Worm (Caenorhabditis elegans) whole organism, L4 larva: ENCODE data around the gene D1086.11.
A peak's percentile ranks its signal among the peaks of the same experiment; 100 is the strongest.

Experiments used
- F44E2.7 ChIP-seq: fragments of 200-800 bp; sonication (Bioruptor generic); IDR thresholded peaks from 2 replicates; pipeline ENCODE4 v2.1.2; 2022; ENCODE audit warnings: missing genetic modification characterization, missing compliant biosample characterization
- F49E8.2 ChIP-seq: sonication (generic microtip); optimal IDR thresholded peaks from 2 replicates; lab custom pipeline; 2016; ENCODE audit warnings: missing compliant biosample characterization, mild to moderate bottlenecking, missing genetic modification characterization, borderline replicate concordance
- T26A8.4 ChIP-seq: fragments of 200-800 bp; sonication (Bioruptor generic); IDR thresholded peaks from 2 replicates; pipeline ENCODE4 v1.3.6; 2022; ENCODE audit warnings: missing genetic modification characterization, missing compliant biosample characterization
- Y48G9A.11 ChIP-seq: fragments of 200-800 bp; sonication (Bioruptor generic); IDR thresholded peaks from 2 replicates; pipeline ENCODE4 v1.3.6; 2022; ENCODE audit warnings: missing genetic modification reagents, missing genetic modification characterization, missing compliant biosample characterization
- aha-1 ChIP-seq: fragments of 150-350 bp; peaks from one replicate; lab custom pipeline; 2014; ENCODE audit warnings: missing biosample characterization, missing genetic modification characterization
- aly-2 ChIP-seq: sonication (generic microtip); optimal IDR thresholded peaks from 2 replicates; lab custom pipeline; 2018; ENCODE audit warnings: missing biosample characterization, missing genetic modification characterization
- arid-1 ChIP-seq: fragments of 200-800 bp; sonication (Bioruptor generic); conservative IDR thresholded peaks from 2 replicates; pipeline ENCODE4 v1.3.6; 2022; ENCODE audit warnings: missing genetic modification reagents, missing genetic modification characterization, missing compliant biosample characterization
- attf-4 ChIP-seq: sonication (generic microtip); optimal IDR thresholded peaks from 3 replicates; lab custom pipeline; 2017; ENCODE audit warnings: missing biosample characterization, missing genetic modification characterization
- ceh-32 ChIP-seq: sonication (generic microtip); optimal IDR thresholded peaks from 2 replicates; lab custom pipeline; 2016; ENCODE audit warnings: mild to moderate bottlenecking, missing genetic modification characterization, missing compliant biosample characterization; ENCODE audit not compliant: poor library complexity
- ceh-44 ChIP-seq: fragments of 200-800 bp; sonication (Bioruptor generic); IDR thresholded peaks from 2 replicates; pipeline ENCODE4 v1.3.6; 2022; ENCODE audit warnings: missing genetic modification reagents, missing genetic modification characterization, missing compliant biosample characterization
- ces-1 ChIP-seq: fragments of 150-350 bp; sonication (generic microtip); optimal IDR thresholded peaks from 4 replicates; lab custom pipeline; 2014; ENCODE audit warnings: missing biosample characterization, missing genetic modification reagents, missing genetic modification characterization
- daf-8 ChIP-seq: fragments of 200-800 bp; sonication (Bioruptor generic); IDR thresholded peaks from 2 replicates; pipeline ENCODE4 v1.3.6; 2022; ENCODE audit warnings: missing genetic modification characterization, missing compliant biosample characterization
- dmd-9 ChIP-seq: fragments of 200-800 bp; sonication (Bioruptor generic); IDR thresholded peaks from 2 replicates; pipeline ENCODE4 v1.3.6; 2022; ENCODE audit warnings: missing genetic modification reagents, missing genetic modification characterization, missing compliant biosample characterization
- dpl-1 ChIP-seq: fragments of 150-350 bp; optimal IDR thresholded peaks from 2 replicates; lab custom pipeline; 2014; ENCODE audit warnings: missing biosample characterization, missing genetic modification reagents, missing genetic modification characterization
- dve-1 ChIP-seq: sonication (generic microtip); optimal IDR thresholded peaks from 2 replicates; lab custom pipeline; 2017; ENCODE audit warnings: antibody characterized with exemption, mild to moderate bottlenecking, missing genetic modification characterization, missing compliant biosample characterization; ENCODE audit not compliant: insufficient read depth
- fkh-10 ChIP-seq: fragments of 150-350 bp; optimal IDR thresholded peaks from 2 replicates; lab custom pipeline; 2014; ENCODE audit warnings: missing biosample characterization, missing genetic modification reagents, missing genetic modification characterization
- gei-8 ChIP-seq: fragments of 200-800 bp; sonication (Bioruptor generic); optimal IDR thresholded peaks from 2 replicates; lab custom pipeline; 2018; ENCODE audit warnings: mild to moderate bottlenecking, missing genetic modification characterization, missing compliant biosample characterization
- hif-1 ChIP-seq, 2 experiments: sonication (generic microtip); optimal IDR thresholded peaks; 2 replicates each; lab custom pipeline; 2016 to 2017; ENCODE audit warnings: missing compliant biosample characterization in 2 of 2, missing genetic modification characterization in 2 of 2, missing genetic modification reagents in 2 of 2, missing genotype in 2 of 2, mild to moderate bottlenecking in 1 of 2
- hlh-11 ChIP-seq: fragments of 200-800 bp; sonication (Bioruptor generic); optimal IDR thresholded peaks from 2 replicates; lab custom pipeline; 2018; ENCODE audit warnings: mild to moderate bottlenecking, missing genetic modification characterization, missing compliant biosample characterization
- hlh-30 ChIP-seq: sonication (generic microtip); optimal IDR thresholded peaks from 2 replicates; lab custom pipeline; 2017; ENCODE audit warnings: antibody characterized with exemption, mild to moderate bottlenecking, missing genetic modification characterization, missing compliant biosample characterization; ENCODE audit not compliant: insufficient read depth
- lim-7 ChIP-seq: fragments of 200-800 bp; sonication (Bioruptor generic); IDR thresholded peaks from 2 replicates; pipeline ENCODE4 v1.3.6; 2022; ENCODE audit warnings: missing genetic modification characterization, missing compliant biosample characterization
- lin-13 ChIP-seq: fragments of 150-350 bp; optimal IDR thresholded peaks from 2 replicates; lab custom pipeline; 2014; ENCODE audit warnings: missing biosample characterization, missing genetic modification reagents, missing genetic modification characterization
- lin-15B ChIP-seq: fragments of 150-350 bp; sonication (generic microtip); optimal IDR thresholded peaks from 3 replicates; lab custom pipeline; 2014; ENCODE audit warnings: missing biosample characterization, missing genetic modification characterization
- lin-29 ChIP-seq: fragments of 200-800 bp; sonication (Bioruptor generic); IDR thresholded peaks from 2 replicates; pipeline ENCODE4 v1.3.6; 2022; ENCODE audit warnings: missing genetic modification reagents, missing genetic modification characterization, missing compliant biosample characterization
- lin-39 ChIP-seq: fragments of 150-350 bp; optimal IDR thresholded peaks from 2 replicates; lab custom pipeline; 2014; ENCODE audit warnings: missing biosample characterization, missing genetic modification reagents, missing genetic modification characterization
- lir-3 ChIP-seq: sonication (generic microtip); optimal IDR thresholded peaks from 2 replicates; lab custom pipeline; 2016; ENCODE audit warnings: mild to moderate bottlenecking, missing genetic modification characterization, missing compliant biosample characterization
- madf-5 ChIP-seq, 2 experiments: fragments of 200-800 bp; sonication (Bioruptor generic); IDR thresholded peaks; 2 replicates each; pipeline ENCODE4 v1.3.6; 2022; ENCODE audit warnings: missing compliant biosample characterization in 2 of 2, missing genetic modification characterization in 2 of 2
- mdl-1 ChIP-seq, 2 experiments: fragments of 150-350 bp in 1 of 2; sonication (generic microtip) in 1 of 2; optimal IDR thresholded peaks; 2 replicates each; lab custom pipeline; 2014 to 2017; ENCODE audit warnings: missing biosample characterization in 2 of 2, missing genetic modification characterization in 2 of 2
- mdt-29 ChIP-seq: fragments of 200-800 bp; sonication (Bioruptor generic); IDR thresholded peaks from 2 replicates; pipeline ENCODE4 v1.3.6; 2022; ENCODE audit warnings: missing genetic modification reagents, missing genetic modification characterization, missing compliant biosample characterization
- mep-1 ChIP-seq: fragments of 150-350 bp; sonication (generic microtip); optimal IDR thresholded peaks from 3 replicates; lab custom pipeline; 2014; ENCODE audit warnings: missing biosample characterization, missing genetic modification characterization
- nhr-102 ChIP-seq: sonication (generic microtip); optimal IDR thresholded peaks from 2 replicates; lab custom pipeline; 2016; ENCODE audit warnings: mild to moderate bottlenecking, missing genetic modification characterization, moderate library complexity, missing compliant biosample characterization
- nhr-11 ChIP-seq: fragments of 150-350 bp; optimal IDR thresholded peaks from 2 replicates; lab custom pipeline; 2014; ENCODE audit warnings: missing biosample characterization, missing genetic modification characterization
- nhr-237 ChIP-seq: sonication (generic microtip); optimal IDR thresholded peaks from 2 replicates; lab custom pipeline; 2017; ENCODE audit warnings: missing biosample characterization, missing genetic modification characterization
- nhr-25 ChIP-seq: sonication (generic microtip); optimal IDR thresholded peaks from 2 replicates; lab custom pipeline; 2017; ENCODE audit warnings: missing genetic modification characterization, mild to moderate bottlenecking, missing compliant biosample characterization, antibody characterized with exemption, moderate library complexity, borderline replicate concordance; ENCODE audit not compliant: insufficient read depth
- nhr-41 ChIP-seq: fragments of 200-800 bp; sonication (Bioruptor generic); IDR thresholded peaks from 2 replicates; pipeline ENCODE4 v1.3.6; 2022; ENCODE audit warnings: missing genetic modification reagents, missing genetic modification characterization, missing compliant biosample characterization
- nhr-48 ChIP-seq: sonication (generic microtip); optimal IDR thresholded peaks from 2 replicates; lab custom pipeline; 2016; ENCODE audit warnings: mild to moderate bottlenecking, missing genetic modification characterization, missing compliant biosample characterization
- nhr-6 ChIP-seq: fragments of 150-350 bp; optimal IDR thresholded peaks from 2 replicates; lab custom pipeline; 2014; ENCODE audit warnings: missing biosample characterization, missing genetic modification characterization
- pha-4 ChIP-seq, 2 experiments: fragments of 150-350 bp in 1 of 2; fragments of 200-800 bp in 1 of 2; sonication (Bioruptor generic) in 1 of 2; IDR thresholded peaks in 1 of 2; optimal IDR thresholded peaks in 1 of 2; 2 replicates each; pipeline versions ENCODE4 v1.3.6 to Lab custom; 2014 to 2022; ENCODE audit warnings: missing genetic modification characterization in 2 of 2, missing genetic modification reagents in 2 of 2, missing biosample characterization in 1 of 2, missing compliant biosample characterization in 1 of 2
- pqm-1 ChIP-seq: sonication (generic microtip); optimal IDR thresholded peaks from 2 replicates; lab custom pipeline; 2017; ENCODE audit warnings: missing biosample characterization, missing genetic modification characterization
- rbr-2 ChIP-seq: sonication (generic microtip); optimal IDR thresholded peaks from 2 replicates; lab custom pipeline; 2016; ENCODE audit warnings: missing genotype, missing genetic modification characterization, missing compliant biosample characterization
- saeg-2 ChIP-seq: fragments of 200-800 bp; sonication (Bioruptor generic); IDR thresholded peaks from 2 replicates; pipeline ENCODE4 v1.3.6; 2022; ENCODE audit warnings: missing genetic modification reagents, missing genetic modification characterization, missing compliant biosample characterization
- set-16 ChIP-seq: fragments of 200-800 bp; sonication (Bioruptor generic); IDR thresholded peaks from 2 replicates; pipeline ENCODE4 v1.3.6; 2022; ENCODE audit warnings: missing genetic modification reagents, missing genetic modification characterization, missing compliant biosample characterization
- snpc-1.2 ChIP-seq: fragments of 200-800 bp; sonication (Bioruptor generic); IDR thresholded peaks from 2 replicates; pipeline ENCODE4 v1.3.6; 2022; ENCODE audit warnings: missing genetic modification reagents, missing genetic modification characterization, missing compliant biosample characterization
- snpc-4 ChIP-seq: fragments of 150-350 bp; optimal IDR thresholded peaks from 2 replicates; lab custom pipeline; 2014; ENCODE audit warnings: missing biosample characterization, missing genetic modification characterization
- tag-97 ChIP-seq: fragments of 200-800 bp; sonication (Bioruptor generic); IDR thresholded peaks from 2 replicates; pipeline ENCODE4 v1.3.6; 2022; ENCODE audit warnings: missing genetic modification characterization, missing compliant biosample characterization
- unc-130 ChIP-seq: sonication (generic microtip); optimal IDR thresholded peaks from 2 replicates; lab custom pipeline; 2016; ENCODE audit warnings: missing genetic modification reagents, missing genetic modification characterization, missing compliant biosample characterization
- unc-39 ChIP-seq: sonication (generic microtip); optimal IDR thresholded peaks from 2 replicates; lab custom pipeline; 2017; ENCODE audit warnings: missing biosample characterization, missing genetic modification characterization
- unc-62 ChIP-seq, 3 experiments: fragments of 150-350 bp in 1 of 3; sonication (generic microtip); optimal IDR thresholded peaks in 2 of 3; peaks in 1 of 3; 1 replicate in 1 of 3; 2 replicates in 2 of 3; lab custom pipeline; 2014 to 2017; ENCODE audit warnings: missing biosample characterization in 3 of 3, missing genetic modification characterization in 3 of 3, missing genetic modification reagents in 3 of 3, missing genotype in 1 of 3
- zip-11 ChIP-seq: fragments of 200-800 bp; sonication (Bioruptor generic); IDR thresholded peaks from 2 replicates; pipeline ENCODE4 v1.3.6; 2022; ENCODE audit warnings: missing genetic modification characterization, missing compliant biosample characterization
- ztf-11 ChIP-seq: fragments of 150-350 bp; optimal IDR thresholded peaks from 2 replicates; lab custom pipeline; 2014; ENCODE audit warnings: missing biosample characterization, missing genetic modification characterization

D1086.11 gene

DNA sequence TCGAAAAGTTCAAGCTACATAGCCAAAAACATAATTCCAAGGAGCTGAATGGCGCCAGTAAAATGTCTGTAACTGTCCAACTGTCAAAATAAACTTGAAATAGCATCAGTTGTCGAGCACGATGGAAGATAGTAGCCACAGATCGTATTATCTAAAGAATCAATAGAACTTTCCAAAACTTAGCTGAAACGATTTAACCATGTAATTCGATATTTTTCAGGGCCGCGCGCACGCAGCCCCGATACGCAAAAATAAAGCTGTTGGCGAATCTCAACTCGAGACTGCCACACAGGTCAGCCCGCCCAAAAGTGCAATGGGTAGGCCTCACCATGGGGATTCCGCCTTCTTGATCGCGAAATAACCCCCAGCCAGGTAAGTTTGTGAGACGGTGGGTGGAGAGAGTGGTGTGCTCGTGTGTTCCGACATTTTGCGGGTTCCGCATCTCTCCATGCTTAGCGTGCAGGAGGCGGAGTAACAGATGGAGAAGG lies 46.0 kb upstream of the D1086.11 start:
- TF ChIP-seq unc-130 (GFP tag; lab: Kevin White, UChicago) (peak; percentile 38), mdl-1 (tag; optimal IDR thresholded peaks at IDR 0.05; lab: Kevin White, UChicago) (peak in 1 of 2 experiments; percentile 0), dpl-1 (no peak), ceh-44 (GFP tag; lab: Robert Waterston, UW) (peak; percentile 81), hif-1 (tag; optimal IDR thresholded peaks at IDR 0.05; lab: Kevin White, UChicago) (no peak), lin-13 (no peak), snpc-1.2 (GFP tag; lab: Robert Waterston, UW) (peak; percentile 77), arid-1 (peak; percentile 58; the same call in 1 of the 2 replicates), F49E8.2 (peak; percentile 66), T26A8.4 (GFP tag; lab: Robert Waterston, UW) (peak; percentile 94), nhr-25 (tag; lab: Kevin White, UChicago) (no peak), lim-7 (no peak), fkh-10 (GFP tag; lab: Kevin White, UChicago) (no peak), hlh-11 (tag; lab: Kevin White, UChicago) (peak; percentile 69), nhr-6 (no peak), madf-5 (GFP tag; IDR thresholded peaks at IDR 0.05; lab: Robert Waterston, UW) (no peak), dmd-9 (peak; percentile 59; the same call in 1 of the 2 replicates), snpc-4 (tag; lab: Kevin White, UChicago) (peak; percentile 80), attf-4 (tag; lab: Kevin White, UChicago) (no peak), rbr-2 (tag; lab: Kevin White, UChicago) (peak; percentile 40), gei-8 (no peak), Y48G9A.11 (GFP tag; lab: Robert Waterston, UW) (peak; percentile 74), pha-4 (GFP tag; IDR thresholded peaks at IDR 0.05; lab: Robert Waterston, UW) (peak; percentile 54; the same call in 1 of the 2 replicates), pha-4 (tag; optimal IDR thresholded peaks at IDR 0.05; lab: Kevin White, UChicago) (no peak), mep-1 (tag; lab: Kevin White, UChicago) (no peak), lin-39 (no peak), ceh-32 (tag; lab: Kevin White, UChicago) (no peak), tag-97 (GFP tag; lab: Robert Waterston, UW) (no peak), saeg-2 (GFP tag; lab: Robert Waterston, UW) (no peak), aha-1 (tag; lab: Kevin White, UChicago) (peak; percentile 87), nhr-237 (tag; lab: Kevin White, UChicago) (no peak), set-16 (GFP tag; lab: Robert Waterston, UW) (peak; percentile 75), lin-29 (no peak), nhr-41 (GFP tag; lab: Robert Waterston, UW) (no peak), lin-15B (tag; lab: Kevin White, UChicago) (no peak), unc-39 (tag; lab: Kevin White, UChicago) (no peak), nhr-48 (tag; lab: Kevin White, UChicago) (peak; percentile 63), zip-11 (GFP tag; lab: Robert Waterston, UW) (no peak), ztf-11 (no peak), dve-1 (peak; percentile 52), mdt-29 (GFP tag; lab: Robert Waterston, UW) (peak; percentile 60; the same call in 1 of the 2 replicates), ces-1 (GFP tag; lab: Kevin White, UChicago) (no peak), pqm-1 (no peak), daf-8 (no peak), hlh-30 (tag; lab: Kevin White, UChicago) (peak; percentile 37), lir-3 (tag; lab: Kevin White, UChicago) (peak; percentile 32), F44E2.7 (GFP tag; lab: Robert Waterston, UW) (0 out of 2 replicates have a peak, but pooled peaks have one; percentile 33), nhr-102 (tag; lab: Kevin White, UChicago) (peak; percentile 88), aly-2 (tag; lab: Kevin White, UChicago) (no peak), unc-62 (GFP tag; optimal IDR thresholded peaks at IDR 0.05 in 1 of 2; lab: Kevin White, UChicago) (no peak), unc-62 (tag; optimal IDR thresholded peaks at IDR 0.05; lab: Kevin White, UChicago) (no peak), nhr-11 (no peak)
